Worm (Caenorhabditis elegans): ENCODE results near the gene F14D2.7.

Gene F14D2.7

DNA sequence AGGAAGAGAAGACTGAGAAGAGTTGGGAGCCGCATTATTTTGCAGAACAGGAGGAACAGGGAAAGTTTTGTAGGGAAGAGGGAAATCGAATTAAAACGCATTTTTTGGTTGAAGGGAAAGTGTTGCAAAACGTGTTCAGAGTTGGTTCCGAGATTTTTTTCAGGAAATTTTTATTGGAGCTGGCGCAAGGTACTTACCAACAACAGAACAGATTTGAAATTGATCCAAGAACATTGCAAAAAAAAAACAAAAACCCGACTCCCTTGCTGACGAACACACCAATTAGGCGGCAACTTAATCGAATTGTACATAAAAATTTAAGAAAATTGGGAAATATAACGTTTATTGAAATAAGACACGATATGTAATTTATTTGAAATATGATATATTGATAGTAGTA is at the start of gene F14D2.7:
TSS of gene F14D2.7 (minus strand) at position 101 of the 400 bp plus-strand sequence.
- no peak for TF ChIP-seq hmg-4 (GFP tag; optimal IDR thresholded peaks at IDR 0.05)
- TF ChIP-seq tbx-11 (GFP tag; IDR thresholded peaks at IDR 0.05), result no peak
- TF ChIP-seq hnd-1 (tag; optimal IDR thresholded peaks at IDR 0.05), result no peak
- TF ChIP-seq hmbx-1 (tag; optimal IDR thresholded peaks at IDR 0.05), result no peak
- no peak for TF ChIP-seq ceh-36 (tag; optimal IDR thresholded peaks at IDR 0.05)
- TF ChIP-seq B0310.2 (tag; optimal IDR thresholded peaks at IDR 0.05), result no peak
- no peak for TF ChIP-seq sea-1 (GFP tag; conservative IDR thresholded peaks at IDR 0.05)
- no peak for TF ChIP-seq ceh-13 (GFP tag; optimal IDR thresholded peaks at IDR 0.05)
- no peak for TF ChIP-seq F13C5.2 (tag; optimal IDR thresholded peaks at IDR 0.05)
- TF ChIP-seq ama-1 (optimal IDR thresholded peaks at IDR 0.05), result no peak
- no peak for TF ChIP-seq tbx-37 (GFP tag; conservative IDR thresholded peaks at IDR 0.05)
- no peak for TF ChIP-seq aly-1 (tag; optimal IDR thresholded peaks at IDR 0.05)
- TF ChIP-seq tra-4 (tag; optimal IDR thresholded peaks at IDR 0.05), result no peak
- no peak for TF ChIP-seq pes-1 (GFP tag; IDR thresholded peaks at IDR 0.05)
- no peak for TF ChIP-seq scrt-1 (GFP tag; IDR thresholded peaks at IDR 0.05)
- TF ChIP-seq flt-1 (GFP tag; IDR thresholded peaks at IDR 0.05), result no peak
- TF ChIP-seq ets-7 (tag; optimal IDR thresholded peaks at IDR 0.05), result no peak

DNA sequence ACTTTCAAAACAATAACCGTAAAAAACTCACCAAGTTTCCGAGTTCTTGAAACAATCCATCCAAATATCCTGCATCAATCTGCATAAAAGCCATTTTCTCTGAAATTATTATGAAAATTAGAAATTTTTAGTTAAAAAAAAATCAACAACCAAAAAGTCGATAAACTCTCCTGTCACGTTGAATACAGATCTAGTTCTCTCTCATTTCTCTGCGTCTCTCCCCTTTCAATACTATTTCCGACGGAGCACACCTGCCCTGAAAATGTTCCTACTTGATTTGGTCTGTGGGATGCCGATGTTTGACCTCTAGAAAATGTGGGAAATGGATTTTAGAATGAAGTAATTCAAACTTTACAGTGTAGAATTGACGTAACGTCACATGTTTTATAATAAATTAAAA is 49.0 kb upstream of the F14D2.7 start, which contains the start of gene T06D4.6:
TSS of gene T06D4.6 (minus strand) at position 101 of the 400 bp plus-strand sequence.
- TF ChIP-seq flt-1 (GFP tag; IDR thresholded peaks at IDR 0.05) (no peak), tbx-11 (GFP tag; IDR thresholded peaks at IDR 0.05) (no peak), ama-1 (optimal IDR thresholded peaks at IDR 0.05) (no peak), B0310.2 (tag; optimal IDR thresholded peaks at IDR 0.05) (no peak), hnd-1 (tag; optimal IDR thresholded peaks at IDR 0.05) (no peak), F13C5.2 (tag; optimal IDR thresholded peaks at IDR 0.05) (no peak), tra-4 (tag; optimal IDR thresholded peaks at IDR 0.05) (no peak), hmg-4 (GFP tag; optimal IDR thresholded peaks at IDR 0.05) (no peak), ceh-13 (GFP tag; optimal IDR thresholded peaks at IDR 0.05) (no peak), ceh-36 (tag; optimal IDR thresholded peaks at IDR 0.05) (no peak), hmbx-1 (tag; optimal IDR thresholded peaks at IDR 0.05) (no peak), scrt-1 (GFP tag; IDR thresholded peaks at IDR 0.05) (no peak), pes-1 (GFP tag; IDR thresholded peaks at IDR 0.05) (no peak), ets-7 (tag; optimal IDR thresholded peaks at IDR 0.05) (no peak), aly-1 (tag; optimal IDR thresholded peaks at IDR 0.05) (no peak), sea-1 (GFP tag; conservative IDR thresholded peaks at IDR 0.05) (no peak), tbx-37 (GFP tag; conservative IDR thresholded peaks at IDR 0.05) (no peak)

DNA sequence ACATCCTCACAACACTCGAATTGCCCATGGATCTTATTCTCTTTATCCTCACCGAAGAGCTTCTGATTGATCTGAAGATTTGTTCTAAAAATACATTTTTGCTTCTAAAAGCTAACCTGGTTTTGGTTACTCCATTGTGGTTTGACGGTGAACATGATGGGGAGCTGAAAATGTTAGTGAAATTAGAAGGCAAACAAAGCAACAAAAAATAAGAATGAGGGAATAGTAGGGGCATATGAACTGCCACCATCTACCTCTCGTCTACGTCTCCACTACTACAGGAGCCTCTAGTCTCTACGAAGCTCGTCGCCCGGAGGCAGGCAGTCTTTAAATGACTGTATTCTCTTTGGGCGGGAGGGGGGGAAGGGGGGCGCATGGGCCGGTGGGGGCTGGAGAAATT is 47.3 kb upstream of the F14D2.7 start, which contains the start of gene T06D4.2:
TSS of gene T06D4.2 (minus strand) at position 170 of the 400 bp plus-strand sequence.
- TF ChIP-seq hnd-1 (tag; optimal IDR thresholded peaks at IDR 0.05), result no peak

DNA sequence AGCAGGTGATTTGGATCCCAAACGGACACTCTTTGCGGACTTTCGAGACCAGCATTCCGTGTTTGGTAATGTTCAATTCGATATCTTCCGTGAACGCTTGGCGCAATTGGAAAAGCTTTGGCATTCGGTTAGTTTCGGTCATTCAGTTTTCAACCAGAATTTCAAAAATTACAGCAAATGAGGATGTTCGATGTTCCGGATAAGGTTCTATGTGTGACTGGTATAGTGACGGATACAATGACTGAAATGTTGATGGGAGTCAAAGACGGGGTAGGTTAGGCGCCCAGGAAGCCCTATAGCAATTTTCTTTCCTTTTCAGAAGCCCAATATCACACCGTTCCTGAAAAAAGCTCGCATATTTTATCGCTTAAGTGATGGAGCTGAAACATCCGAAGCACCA is 44.7 kb upstream of the F14D2.7 start:
- no peak for TF ChIP-seq ama-1 (optimal IDR thresholded peaks at IDR 0.05)
- TF ChIP-seq ceh-13 (GFP tag; optimal IDR thresholded peaks at IDR 0.05), result no peak
- no peak for TF ChIP-seq F13C5.2 (tag; optimal IDR thresholded peaks at IDR 0.05)
- TF ChIP-seq hmg-4 (GFP tag; optimal IDR thresholded peaks at IDR 0.05), result no peak
- TF ChIP-seq hnd-1 (tag; optimal IDR thresholded peaks at IDR 0.05), result no peak
- no peak for TF ChIP-seq hmbx-1 (tag; optimal IDR thresholded peaks at IDR 0.05)
- no peak for TF ChIP-seq tbx-11 (GFP tag; IDR thresholded peaks at IDR 0.05)
- TF ChIP-seq B0310.2 (tag; optimal IDR thresholded peaks at IDR 0.05), result no peak
- no peak for TF ChIP-seq pes-1 (GFP tag; IDR thresholded peaks at IDR 0.05)
- TF ChIP-seq tra-4 (tag; optimal IDR thresholded peaks at IDR 0.05), result no peak
- no peak for TF ChIP-seq flt-1 (GFP tag; IDR thresholded peaks at IDR 0.05)
- no peak for TF ChIP-seq aly-1 (tag; optimal IDR thresholded peaks at IDR 0.05)
- no peak for TF ChIP-seq ets-7 (tag; optimal IDR thresholded peaks at IDR 0.05)

DNA sequence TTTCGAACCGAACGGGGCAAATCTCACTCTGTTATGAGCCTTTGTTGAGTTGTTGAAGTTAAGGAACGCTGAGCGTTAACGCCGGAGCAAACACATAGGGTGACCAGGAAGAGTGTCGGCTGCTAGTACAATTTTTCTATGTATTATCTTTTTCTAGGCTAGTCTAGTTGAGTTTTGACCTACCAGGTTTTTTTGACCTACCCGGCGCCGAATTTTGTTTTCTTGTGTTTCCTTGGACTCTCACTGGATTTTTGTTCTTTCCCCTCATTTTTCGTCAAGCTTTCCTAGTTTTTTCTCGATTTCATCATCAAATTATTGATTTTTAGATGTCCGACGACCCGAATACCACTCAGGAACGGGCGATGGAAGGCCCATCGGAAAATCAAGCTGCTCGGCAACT is 43.1 kb upstream of the F14D2.7 start, which contains the start of gene T06D4.1:
TSS of gene T06D4.1 (plus strand) at position 321 of the 400 bp plus-strand sequence.
- TF ChIP-seq flt-1 (GFP tag; IDR thresholded peaks at IDR 0.05), result no peak
- TF ChIP-seq aly-1 (tag; optimal IDR thresholded peaks at IDR 0.05), result no peak
- no peak for TF ChIP-seq F13C5.2 (tag; optimal IDR thresholded peaks at IDR 0.05)
- no peak for TF ChIP-seq tbx-37 (GFP tag; conservative IDR thresholded peaks at IDR 0.05)

DNA sequence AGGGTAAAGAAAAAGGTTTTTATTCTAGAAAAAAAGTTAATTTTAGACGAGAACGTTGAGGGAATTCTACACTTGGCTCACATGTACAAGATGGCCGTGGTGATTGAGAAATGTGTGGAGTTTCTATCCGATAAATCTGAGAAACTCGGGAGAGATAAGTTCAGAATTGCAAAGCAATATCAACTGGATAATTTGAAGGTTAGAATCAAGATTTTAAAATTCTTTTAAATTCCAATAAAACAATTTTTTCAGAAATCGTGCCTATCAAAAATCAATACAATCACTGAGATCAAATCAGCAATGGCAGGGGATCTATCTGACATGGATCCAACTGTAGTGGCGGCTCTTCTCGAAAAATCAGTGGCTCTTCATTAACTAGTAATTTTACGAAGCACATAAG is 39.8 kb upstream of the F14D2.7 start, which contains the start of gene Y49F6C.2:
TSS of gene Y49F6C.2 (plus strand) at position 301 of the 400 bp plus-strand sequence.
- TF ChIP-seq scrt-1 (GFP tag; IDR thresholded peaks at IDR 0.05), result no peak
- TF ChIP-seq ama-1 (optimal IDR thresholded peaks at IDR 0.05), result no peak
- no peak for TF ChIP-seq hmg-4 (GFP tag; optimal IDR thresholded peaks at IDR 0.05)
- no peak for TF ChIP-seq tbx-37 (GFP tag; conservative IDR thresholded peaks at IDR 0.05)
- TF ChIP-seq ets-7 (tag; optimal IDR thresholded peaks at IDR 0.05), result no peak

DNA sequence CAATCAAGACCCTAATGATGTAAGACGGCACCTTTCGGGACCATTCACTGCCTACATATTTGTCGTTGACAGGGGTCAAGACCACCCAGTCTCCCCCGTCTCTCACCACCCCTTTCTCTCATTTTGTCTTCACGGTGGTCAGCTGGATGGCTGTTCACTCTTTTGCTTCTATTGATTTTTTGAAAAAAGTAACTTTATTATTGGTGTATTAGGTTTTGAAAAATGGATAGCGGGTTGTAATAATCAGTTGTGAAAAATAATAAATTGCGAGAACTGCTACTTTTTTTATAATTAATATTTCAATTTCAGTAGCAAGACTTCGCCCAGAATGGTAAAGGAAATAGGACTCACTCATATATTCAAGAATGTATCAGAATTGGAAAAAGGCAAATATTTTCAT is 38.3 kb upstream of the F14D2.7 start, which contains the start of gene bath-9:
TSS of gene bath-9 (plus strand) at position 301 of the 400 bp plus-strand sequence.
- TF ChIP-seq hnd-1 (tag; optimal IDR thresholded peaks at IDR 0.05) (no peak), ceh-13 (GFP tag; optimal IDR thresholded peaks at IDR 0.05) (no peak)

DNA sequence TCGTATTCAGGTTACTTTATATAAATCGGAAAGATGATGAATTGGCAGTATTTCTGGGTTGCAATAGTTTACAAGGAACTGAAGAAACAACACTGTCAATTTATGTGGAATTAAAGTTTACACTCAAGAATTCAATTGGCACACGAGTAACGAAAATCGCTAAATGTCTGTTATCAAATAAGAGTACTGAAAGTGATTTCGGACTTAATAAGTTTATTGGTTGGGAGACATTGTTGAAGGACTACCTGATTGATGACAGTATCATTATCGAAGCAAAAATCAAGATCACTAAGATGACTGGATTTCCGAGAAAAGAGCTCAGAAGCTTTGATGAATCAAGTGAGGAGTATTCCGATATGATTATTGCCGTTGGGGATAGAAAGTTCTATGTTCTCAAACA is 36.8 kb upstream of the F14D2.7 start:
- TF ChIP-seq ceh-13 (GFP tag; optimal IDR thresholded peaks at IDR 0.05) (no peak), scrt-1 (GFP tag; IDR thresholded peaks at IDR 0.05) (no peak), tbx-37 (GFP tag; conservative IDR thresholded peaks at IDR 0.05) (no peak), ets-7 (tag; optimal IDR thresholded peaks at IDR 0.05) (no peak), hmg-4 (GFP tag; optimal IDR thresholded peaks at IDR 0.05) (no peak)

DNA sequence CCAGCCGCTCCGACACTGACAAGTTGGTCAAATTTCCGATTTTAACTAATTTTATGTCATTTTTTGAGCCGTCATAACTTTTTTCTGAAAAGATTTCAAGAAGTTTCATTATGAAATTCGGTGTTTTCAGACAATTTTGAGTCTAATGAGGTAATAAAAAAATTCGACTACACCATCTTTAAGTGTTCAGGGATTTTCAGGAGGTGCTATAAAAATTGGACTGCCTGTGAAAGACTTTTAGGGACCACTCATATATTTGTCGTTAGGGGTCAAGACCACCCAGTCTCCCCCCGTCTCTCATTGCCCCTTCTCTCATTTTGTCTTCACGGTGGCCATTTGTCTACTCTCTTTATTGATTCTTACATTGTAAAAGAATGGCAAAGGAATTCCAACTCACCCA is 36.3 kb upstream of the F14D2.7 start, which contains the start of gene bath-10:
TSS of gene bath-10 (plus strand) at position 301 of the 400 bp plus-strand sequence.
- TF ChIP-seq pes-1 (GFP tag; IDR thresholded peaks at IDR 0.05) (no peak), tbx-37 (GFP tag; conservative IDR thresholded peaks at IDR 0.05) (no peak), hmbx-1 (tag; optimal IDR thresholded peaks at IDR 0.05) (no peak), B0310.2 (tag; optimal IDR thresholded peaks at IDR 0.05) (no peak), scrt-1 (GFP tag; IDR thresholded peaks at IDR 0.05) (no peak), ceh-36 (tag; optimal IDR thresholded peaks at IDR 0.05) (no peak), ceh-13 (GFP tag; optimal IDR thresholded peaks at IDR 0.05) (no peak), aly-1 (tag; optimal IDR thresholded peaks at IDR 0.05) (no peak), ets-7 (tag; optimal IDR thresholded peaks at IDR 0.05) (no peak), flt-1 (GFP tag; IDR thresholded peaks at IDR 0.05) (no peak), tra-4 (tag; optimal IDR thresholded peaks at IDR 0.05) (no peak), F13C5.2 (tag; optimal IDR thresholded peaks at IDR 0.05) (no peak), ama-1 (optimal IDR thresholded peaks at IDR 0.05) (no peak)

All from whole organism, early embryonic.